Fruit fly (Drosophila melanogaster) whole organism, embryonic: Measurements from ENCODE around the gene CG34056.

Source experiments
- Awh ChIP-seq: fragments of 200-800 bp; sonication (Bioruptor generic); IDR thresholded peaks from 2 replicates; pipeline ENCODE4, ENCODE4 v1.3.6; 2022; ENCODE audit warnings: missing biosample characterization, missing genetic modification characterization
- Blimp-1 ChIP-seq: fragments of 200-800 bp; sonication (Bioruptor generic); optimal IDR thresholded peaks from 3 replicates; lab custom pipeline; 2018; ENCODE audit warnings: missing biosample characterization, missing genetic modification characterization, mild to moderate bottlenecking, moderate library complexity, missing genetic modification reagents
- CG11247 ChIP-seq: fragments of 200-800 bp; sonication (Bioruptor generic); IDR thresholded peaks from 2 replicates; pipeline ENCODE4 v1.3.6; 2022; ENCODE audit warnings: missing biosample characterization, missing genetic modification characterization
- CG12219 ChIP-seq: fragments of 200-800 bp; sonication (Bioruptor generic); optimal IDR thresholded peaks from 3 replicates; lab custom pipeline; 2018; ENCODE audit warnings: missing biosample characterization, mild to moderate bottlenecking, missing genetic modification characterization
- CG13287 ChIP-seq: fragments of 200-800 bp; sonication (Bioruptor generic); IDR thresholded peaks from 2 replicates; pipeline ENCODE4 v1.3.6; 2022; ENCODE audit warnings: missing biosample characterization, missing genetic modification characterization; ENCODE audit not compliant: partially characterized antibody
- CG14014 ChIP-seq: fragments of 200-800 bp; sonication (Bioruptor generic); IDR thresholded peaks from 2 replicates; pipeline ENCODE4 v1.3.6; 2022; ENCODE audit warnings: missing biosample characterization, missing genetic modification characterization
- CG14050 ChIP-seq: fragments of 200-800 bp; sonication (Bioruptor generic); IDR thresholded peaks from 3 replicates; pipeline ENCODE4 v1.3.6; 2022; ENCODE audit warnings: missing biosample characterization, missing genetic modification characterization
- CG15601 ChIP-seq: fragments of 200-800 bp; sonication (Bioruptor generic); optimal IDR thresholded peaks from 3 replicates; lab custom pipeline; 2019; ENCODE audit warnings: missing biosample characterization, mild to moderate bottlenecking, missing genetic modification characterization, moderate library complexity
- CG17912 ChIP-seq: fragments of 200-800 bp; sonication (Bioruptor generic); optimal IDR thresholded peaks from 2 replicates; lab custom pipeline; 2018; ENCODE audit warnings: missing biosample characterization, mild to moderate bottlenecking, missing genetic modification characterization
- CG33213 ChIP-seq: fragments of 200-800 bp; sonication (Bioruptor generic); optimal IDR thresholded peaks from 3 replicates; lab custom pipeline; 2016; ENCODE audit warnings: missing biosample characterization, missing genetic modification characterization
- CG4854 ChIP-seq: fragments of 200-800 bp; sonication (Bioruptor generic); optimal IDR thresholded peaks from 2 replicates; lab custom pipeline; 2016; ENCODE audit warnings: missing biosample characterization, missing genetic modification characterization, inconsistent platforms
- CG6272 ChIP-seq: fragments of 200-800 bp; sonication (Bioruptor generic); IDR thresholded peaks from 2 replicates; pipeline ENCODE4 v1.3.6; 2022; ENCODE audit warnings: missing biosample characterization, missing genetic modification characterization
- CG6654 ChIP-seq: fragments of 200-800 bp; sonication (Bioruptor generic); optimal IDR thresholded peaks from 2 replicates; lab custom pipeline; 2017; ENCODE audit warnings: missing biosample characterization, mild to moderate bottlenecking, missing genetic modification characterization
- CG6791 ChIP-seq: fragments of 200-800 bp; sonication (Bioruptor generic); IDR thresholded peaks from 3 replicates; pipeline ENCODE4 v1.3.6; 2022; ENCODE audit warnings: missing biosample characterization, missing genetic modification characterization; ENCODE audit not compliant: partially characterized antibody
- CG7556 ChIP-seq: fragments of 200-800 bp; sonication (Bioruptor generic); optimal IDR thresholded peaks from 2 replicates; lab custom pipeline; 2017; ENCODE audit warnings: missing biosample characterization, mild to moderate bottlenecking, missing genetic modification characterization
- CG7963 ChIP-seq: fragments of 200-800 bp; sonication (Bioruptor generic); IDR thresholded peaks from 3 replicates; pipeline ENCODE4 v1.3.6; 2022; ENCODE audit warnings: missing biosample characterization, missing genetic modification characterization; ENCODE audit not compliant: partially characterized antibody
- ERR ChIP-seq: fragments of 200-800 bp; sonication (Bioruptor generic); optimal IDR thresholded peaks from 2 replicates; lab custom pipeline; 2016; ENCODE audit warnings: missing biosample characterization, missing genetic modification characterization
- Hey ChIP-seq: fragments of 200-800 bp; sonication (Bioruptor generic); optimal IDR thresholded peaks from 3 replicates; lab custom pipeline; 2018; ENCODE audit warnings: missing biosample characterization, mild to moderate bottlenecking, missing genetic modification characterization
- Hmr ChIP-seq: fragments of 200-800 bp; sonication (Bioruptor generic); optimal IDR thresholded peaks from 3 replicates; lab custom pipeline; 2017; ENCODE audit warnings: mild to moderate bottlenecking, missing biosample characterization, missing genetic modification reagents, missing genetic modification characterization
- MBD-R2 ChIP-seq: fragments of 200-800 bp; sonication (Bioruptor generic); IDR thresholded peaks from 2 replicates; pipeline ENCODE4 v1.3.6; 2022; ENCODE audit warnings: missing biosample characterization, missing genetic modification characterization
- Med ChIP-seq: fragments of 200-800 bp; sonication (Bioruptor generic); peaks from one replicate; lab custom pipeline; 2016; ENCODE audit warnings: missing biosample characterization, missing genetic modification characterization, mild to moderate bottlenecking, inconsistent platforms, moderate library complexity
- Opbp ChIP-seq: fragments of 200-800 bp; sonication (Bioruptor generic); IDR thresholded peaks from 3 replicates; pipeline ENCODE4 v1.3.6; 2022; ENCODE audit warnings: missing biosample characterization, missing genetic modification characterization; ENCODE audit not compliant: partially characterized antibody
- Scr ChIP-seq: fragments of 200-800 bp; sonication (Bioruptor generic); IDR thresholded peaks from 2 replicates; pipeline ENCODE4 v1.3.6; 2022; ENCODE audit warnings: missing biosample characterization, missing genetic modification characterization; ENCODE audit not compliant: partially characterized antibody
- Xbp1 ChIP-seq: fragments of 200-800 bp; sonication (Bioruptor generic); optimal IDR thresholded peaks from 3 replicates; lab custom pipeline; 2016; ENCODE audit warnings: missing biosample characterization, mild to moderate bottlenecking, missing genetic modification characterization
- abd-A ChIP-seq: fragments of 200-800 bp; sonication (Bioruptor generic); optimal IDR thresholded peaks from 3 replicates; lab custom pipeline; 2019; ENCODE audit warnings: missing biosample characterization, mild to moderate bottlenecking, missing genetic modification characterization, moderate library complexity
- bbx ChIP-seq: fragments of 200-800 bp; sonication (Bioruptor generic); IDR thresholded peaks from 2 replicates; pipeline ENCODE4 v1.3.6; 2022; ENCODE audit warnings: missing biosample characterization, missing genetic modification characterization; ENCODE audit not compliant: partially characterized antibody
- cg ChIP-seq: fragments of 200-800 bp; sonication (Bioruptor generic); optimal IDR thresholded peaks from 3 replicates; lab custom pipeline; 2019; ENCODE audit warnings: missing biosample characterization, mild to moderate bottlenecking, missing genetic modification characterization, moderate library complexity
- chif ChIP-seq, 2 experiments: fragments of 200-800 bp; sonication (Bioruptor generic); optimal IDR thresholded peaks; 3 replicates each; lab custom pipeline; 2016; ENCODE audit warnings: missing biosample characterization in 2 of 2, missing genetic modification characterization in 2 of 2
- ci ChIP-seq: fragments of 200-800 bp; sonication (Bioruptor generic); IDR thresholded peaks from 3 replicates; pipeline ENCODE4 v1.3.6; 2022; ENCODE audit warnings: missing biosample characterization, missing genetic modification characterization
- corto ChIP-seq: fragments of 200-800 bp; sonication (Bioruptor generic); optimal IDR thresholded peaks from 2 replicates; lab custom pipeline; 2016; ENCODE audit warnings: missing biosample characterization, mild to moderate bottlenecking, missing genetic modification characterization, moderate library complexity
- grau ChIP-seq: fragments of 200-800 bp; optimal IDR thresholded peaks from 3 replicates; lab custom pipeline; 2019; ENCODE audit warnings: missing biosample characterization, mild to moderate bottlenecking, missing genetic modification characterization, moderate library complexity
- hb ChIP-seq: fragments of 200-800 bp; sonication (Bioruptor generic); IDR thresholded peaks from 3 replicates; pipeline ENCODE4 v1.3.6; 2022; ENCODE audit warnings: missing biosample characterization, missing genetic modification characterization; ENCODE audit not compliant: partially characterized antibody
- hkb ChIP-seq, 2 experiments: fragments of 200-800 bp in 1 of 2; fragments of >200 bp in 1 of 2; sonication (Bioruptor generic) in 1 of 2; IDR thresholded peaks in 1 of 2; optimal IDR thresholded peaks in 1 of 2; 2 replicates each; pipeline versions ENCODE4 v1.3.6 to Lab custom; 2017 to 2022; ENCODE audit warnings: missing biosample characterization in 1 of 2, missing genetic modification characterization in 1 of 2
- inv ChIP-seq: fragments of 200-800 bp; sonication (Bioruptor generic); IDR thresholded peaks from 2 replicates; pipeline ENCODE4 v1.3.6; 2022; ENCODE audit warnings: missing biosample characterization, missing genetic modification characterization; ENCODE audit not compliant: partially characterized antibody
- kah ChIP-seq: fragments of 200-800 bp; sonication (Bioruptor generic); optimal IDR thresholded peaks from 2 replicates; lab custom pipeline; 2018; ENCODE audit warnings: missing biosample characterization, mild to moderate bottlenecking, missing genetic modification characterization
- ken ChIP-seq: fragments of 200-800 bp; sonication (Bioruptor generic); IDR thresholded peaks from 3 replicates; pipeline ENCODE4 v1.3.6; 2022; ENCODE audit warnings: missing biosample characterization, missing genetic modification characterization
- lab ChIP-seq: fragments of 200-800 bp; sonication (Bioruptor generic); optimal IDR thresholded peaks from 3 replicates; lab custom pipeline; 2017; ENCODE audit warnings: missing biosample characterization, missing genetic modification characterization, mild to moderate bottlenecking, moderate library complexity, missing genetic modification reagents
- lov ChIP-seq, 2 experiments: fragments of 200-800 bp in 1 of 2; fragments of >200 bp in 1 of 2; sonication (Bioruptor generic) in 1 of 2; IDR thresholded peaks in 1 of 2; optimal IDR thresholded peaks in 1 of 2; 2 replicates in 1 of 2; 3 replicates in 1 of 2; pipeline versions ENCODE4 v1.3.6 to Lab custom; 2017 to 2022; ENCODE audit warnings: missing biosample characterization in 1 of 2, missing genetic modification characterization in 1 of 2
- nerfin-1 ChIP-seq: fragments of 200-800 bp; sonication (Bioruptor generic); optimal IDR thresholded peaks from 3 replicates; lab custom pipeline; 2019; ENCODE audit warnings: missing biosample characterization, mild to moderate bottlenecking, missing genetic modification characterization, moderate library complexity
- oc ChIP-seq: fragments of 200-800 bp; sonication (Bioruptor generic); optimal IDR thresholded peaks from 2 replicates; lab custom pipeline; 2018; ENCODE audit warnings: missing biosample characterization, mild to moderate bottlenecking, missing genetic modification characterization, moderate library complexity
- pfk ChIP-seq: fragments of 200-800 bp; sonication (Bioruptor generic); optimal IDR thresholded peaks from 2 replicates; lab custom pipeline; 2018; ENCODE audit warnings: missing biosample characterization, mild to moderate bottlenecking, missing genetic modification characterization, moderate library complexity
- psq ChIP-seq: fragments of 200-800 bp; sonication (Bioruptor generic); optimal IDR thresholded peaks from 2 replicates; lab custom pipeline; 2017; ENCODE audit warnings: missing biosample characterization, missing genetic modification characterization
- repo ChIP-seq: fragments of 200-800 bp; sonication (Bioruptor generic); optimal IDR thresholded peaks from 2 replicates; lab custom pipeline; 2016; ENCODE audit warnings: missing biosample characterization, missing genetic modification characterization
- sd ChIP-seq: fragments of 200-800 bp; sonication (Bioruptor generic); optimal IDR thresholded peaks from 3 replicates; lab custom pipeline; 2018; ENCODE audit warnings: missing biosample characterization, mild to moderate bottlenecking, missing genetic modification characterization, moderate library complexity
- sima ChIP-seq: fragments of 200-800 bp; sonication (Bioruptor generic); optimal IDR thresholded peaks from 2 replicates; lab custom pipeline; 2016; ENCODE audit warnings: missing biosample characterization, missing genetic modification characterization
- wek ChIP-seq: fragments of 200-800 bp; sonication (Bioruptor generic); optimal IDR thresholded peaks from 3 replicates; lab custom pipeline; 2018; ENCODE audit warnings: missing biosample characterization, mild to moderate bottlenecking, missing genetic modification characterization, moderate library complexity

CG34056 gene

dm6 chr3L:903900-904299 lies 8.1 kb downstream of the CG34056 start:
- TF ChIP-seq sd (tag; lab: Kevin White, UChicago) (peak; percentile 3), Hey (tag; lab: Kevin White, UChicago) (peak; percentile 58), Med (GFP tag; lab: Kevin White, UChicago) (peak; percentile 22), abd-A (tag; lab: Kevin White, UChicago) (peak; percentile 39), CG7556 (GFP tag; lab: Kevin White, UChicago) (no peak), nerfin-1 (peak; percentile 99), Opbp (GFP tag; lab: Robert Waterston, UW) (peak; percentile 47; the same call in 1 of the 3 replicates), sima (GFP tag; lab: Kevin White, UChicago) (no peak), CG6791 (GFP tag; lab: Robert Waterston, UW) (peak; percentile 64; the same call in 1 of the 3 replicates), repo (GFP tag; lab: Kevin White, UChicago) (no peak), CG7963 (GFP tag; lab: Robert Waterston, UW) (0 out of 3 replicates have a peak, but pooled peaks have one; percentile 25), bbx (GFP tag; lab: Robert Waterston, UW) (peak; percentile 68)

dm6 chr3L:904364-904763 lies 8.6 kb downstream of the CG34056 start:
- TF ChIP-seq CG33213 (peak; percentile 43), hkb (optimal IDR thresholded peaks at IDR 0.05; lab: Kevin White, UChicago) (no peak), hkb (GFP tag; IDR thresholded peaks at IDR 0.05; lab: Robert Waterston, UW) (peak; percentile 58), CG4854 (GFP tag; lab: Kevin White, UChicago) (no peak), CG14050 (GFP tag; lab: Robert Waterston, UW) (no peak), inv (GFP tag; lab: Robert Waterston, UW) (no peak), cg (GFP tag; lab: Kevin White, UChicago) (no peak), ken (peak; percentile 55; the same call in 1 of the 3 replicates), grau (tag; lab: Kevin White, UChicago) (no peak), CG17912 (GFP tag; lab: Kevin White, UChicago) (no peak), CG11247 (GFP tag; lab: Robert Waterston, UW) (no peak), lov (optimal IDR thresholded peaks at IDR 0.05; lab: Kevin White, UChicago) (no peak), lov (GFP tag; IDR thresholded peaks at IDR 0.05; lab: Robert Waterston, UW) (peak; percentile 72; the same call in 2 of the 3 replicates), Awh (GFP tag; lab: Robert Waterston, UW) (peak; percentile 34; the same call in 1 of the 2 replicates), corto (GFP tag; lab: Kevin White, UChicago) (peak; percentile 1), Hmr (GFP tag; lab: Kevin White, UChicago) (no peak), Blimp-1 (GFP tag; lab: Kevin White, UChicago) (peak; percentile 70), hb (no peak), kah (GFP tag; lab: Kevin White, UChicago) (no peak), oc (tag; lab: Kevin White, UChicago) (peak; percentile 52), MBD-R2 (GFP tag; lab: Robert Waterston, UW) (no peak), Scr (GFP tag; lab: Robert Waterston, UW) (no peak), CG6654 (GFP tag; lab: Kevin White, UChicago) (peak; percentile 46), wek (GFP tag; lab: Kevin White, UChicago) (peak; percentile 18), ci (GFP tag; lab: Robert Waterston, UW) (peak; percentile 75), ERR (GFP tag; lab: Kevin White, UChicago) (no peak), CG14014 (no peak), CG15601 (tag; lab: Kevin White, UChicago) (peak; percentile 75), lab (GFP tag; lab: Kevin White, UChicago) (peak; percentile 42), chif (GFP tag; optimal IDR thresholded peaks at IDR 0.05; lab: Kevin White, UChicago) (peak; percentile 46 to 78), Xbp1 (GFP tag; lab: Kevin White, UChicago) (peak; percentile 68), psq (GFP tag; lab: Kevin White, UChicago) (no peak), CG12219 (GFP tag; lab: Kevin White, UChicago) (peak; percentile 66), nerfin-1 (no peak), CG13287 (GFP tag; lab: Robert Waterston, UW) (no peak), pfk (no peak), CG6272 (GFP tag; lab: Robert Waterston, UW) (0 out of 2 replicates have a peak, but pooled peaks have one; percentile 15)
